Worm (Caenorhabditis elegans) whole organism, mixed stage, embryonic: ENCODE measurements around the gene C01G6.2.

Experiments used
- M03D4.4 ChIP-seq: sonication (generic microtip); optimal IDR thresholded peaks from 2 replicates; lab custom pipeline; 2017; ENCODE audit warnings: mild to moderate bottlenecking, missing genetic modification characterization, missing compliant biosample characterization
- lin-13 ChIP-seq: fragments of 150-350 bp; optimal IDR thresholded peaks from 2 replicates; lab custom pipeline; 2014; ENCODE audit warnings: missing biosample characterization, missing genetic modification characterization
- unc-62 ChIP-seq: fragments of 150-350 bp; optimal IDR thresholded peaks from 2 replicates; lab custom pipeline; 2014; ENCODE audit warnings: missing biosample characterization, missing genetic modification reagents, missing genetic modification characterization

DNA sequence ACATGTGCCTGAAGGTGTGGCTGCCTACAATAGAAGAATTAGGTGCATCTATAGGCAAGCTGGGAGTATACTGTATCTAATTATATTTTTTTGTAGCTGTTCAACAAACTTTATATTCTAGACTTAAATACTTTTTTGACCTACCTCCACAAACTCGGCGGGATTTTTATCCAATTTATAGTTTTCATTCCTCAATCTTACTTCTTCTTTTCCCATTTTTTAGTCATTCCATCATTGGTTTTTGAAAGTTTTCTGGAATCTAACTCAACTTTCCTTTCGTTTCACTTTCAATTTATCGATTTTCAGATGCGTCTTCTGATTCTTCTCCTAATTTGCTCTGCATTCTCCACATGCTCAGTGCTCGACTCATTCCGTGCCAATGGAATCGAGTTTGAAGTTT, 2.7 kb downstream of the C01G6.2 start, which contains the start of gene C01G6.3:
- TF ChIP-seq unc-62 (GFP tag; lab: Kevin White, UChicago) (no peak), M03D4.4 (tag; lab: Kevin White, UChicago) (no peak), lin-13 (tag; lab: Kevin White, UChicago) (no peak)
